Fruit fly (Drosophila melanogaster) whole organism, embryonic: ENCODE data around the gene Cpsf5.

Experiments
- Atf3 ChIP-seq: fragments of 200-800 bp; sonication (Bioruptor generic); optimal IDR thresholded peaks from 3 replicates; lab custom pipeline; 2016; ENCODE audit warnings: missing biosample characterization, missing genetic modification characterization
- B-H2 ChIP-seq: fragments of 200-800 bp; sonication (Bioruptor generic); optimal IDR thresholded peaks from 2 replicates; lab custom pipeline; 2018; ENCODE audit warnings: missing biosample characterization, mild to moderate bottlenecking, missing genetic modification characterization
- BtbVII ChIP-seq: fragments of 200-800 bp; sonication (Bioruptor generic); optimal IDR thresholded peaks from 3 replicates; lab custom pipeline; 2017; ENCODE audit warnings: missing biosample characterization, mild to moderate bottlenecking, missing genetic modification characterization
- CG10565 ChIP-seq: fragments of 200-800 bp; sonication (Bioruptor generic); optimal IDR thresholded peaks from 3 replicates; lab custom pipeline; 2016; ENCODE audit warnings: missing biosample characterization, mild to moderate bottlenecking, missing genetic modification characterization
- CG10979 ChIP-seq: fragments of 200-800 bp; sonication (Bioruptor generic); optimal IDR thresholded peaks from 2 replicates; lab custom pipeline; 2018; ENCODE audit warnings: missing biosample characterization, mild to moderate bottlenecking, missing genetic modification characterization, moderate library complexity
- CG11695 ChIP-seq: fragments of 200-800 bp; sonication (Bioruptor generic); IDR thresholded peaks from 3 replicates; pipeline ENCODE4 v1.3.6; 2022; ENCODE audit warnings: missing biosample characterization, missing genetic modification characterization
- CG11723 ChIP-seq: fragments of 200-800 bp; sonication (Bioruptor generic); optimal IDR thresholded peaks from 2 replicates; lab custom pipeline; 2017; ENCODE audit warnings: missing biosample characterization, mild to moderate bottlenecking, missing genetic modification characterization
- CG13123 ChIP-seq: fragments of 200-800 bp; sonication (Bioruptor generic); optimal IDR thresholded peaks from 2 replicates; lab custom pipeline; 2016; ENCODE audit warnings: missing biosample characterization, missing genetic modification characterization
- CG14050 ChIP-seq: fragments of 200-800 bp; sonication (Bioruptor generic); IDR thresholded peaks from 3 replicates; pipeline ENCODE4 v1.3.6; 2022; ENCODE audit warnings: missing biosample characterization, missing genetic modification characterization
- CG15514 ChIP-seq: fragments of 200-800 bp; sonication (Bioruptor generic); optimal IDR thresholded peaks from 3 replicates; lab custom pipeline; 2017; ENCODE audit warnings: missing biosample characterization, missing genetic modification characterization, mild to moderate bottlenecking, moderate library complexity, missing genetic modification reagents
- CG17359 ChIP-seq: fragments of 200-800 bp; sonication (Bioruptor generic); optimal IDR thresholded peaks from 3 replicates; lab custom pipeline; 2018; ENCODE audit warnings: missing biosample characterization, mild to moderate bottlenecking, missing genetic modification characterization, moderate library complexity
- CG1792 ChIP-seq: fragments of 200-800 bp; sonication (Bioruptor generic); optimal IDR thresholded peaks from 2 replicates; lab custom pipeline; 2016; ENCODE audit warnings: missing biosample characterization, missing genetic modification characterization
- CG7987 ChIP-seq: fragments of 200-800 bp; sonication (Bioruptor generic); optimal IDR thresholded peaks from 2 replicates; lab custom pipeline; 2018; ENCODE audit warnings: missing biosample characterization, mild to moderate bottlenecking, missing genetic modification characterization, moderate library complexity
- CG9609 ChIP-seq: fragments of 200-800 bp; sonication (Bioruptor generic); optimal IDR thresholded peaks from 3 replicates; lab custom pipeline; 2016; ENCODE audit warnings: missing biosample characterization, missing genetic modification characterization
- Dek ChIP-seq: fragments of 200-800 bp; sonication (Bioruptor generic); optimal IDR thresholded peaks from 3 replicates; lab custom pipeline; 2019; ENCODE audit warnings: missing biosample characterization, mild to moderate bottlenecking, missing genetic modification characterization, moderate library complexity
- Doc2 ChIP-seq: fragments of 200-800 bp; sonication (Bioruptor generic); IDR thresholded peaks from 2 replicates; pipeline ENCODE4 v1.3.6; 2022; ENCODE audit warnings: missing biosample characterization, missing genetic modification characterization
- ERR ChIP-seq: fragments of 200-800 bp; sonication (Bioruptor generic); optimal IDR thresholded peaks from 2 replicates; lab custom pipeline; 2016; ENCODE audit warnings: missing biosample characterization, missing genetic modification characterization
- H15 ChIP-seq: fragments of 200-800 bp; sonication (Bioruptor generic); IDR thresholded peaks from 3 replicates; pipeline ENCODE4 v1.3.6; 2022; ENCODE audit warnings: missing biosample characterization, missing genetic modification characterization
- HHEX ChIP-seq: fragments of 200-800 bp; sonication (Bioruptor generic); optimal IDR thresholded peaks from 3 replicates; lab custom pipeline; 2017; ENCODE audit warnings: missing biosample characterization, mild to moderate bottlenecking, missing genetic modification characterization, missing genetic modification reagents
- Hand ChIP-seq: fragments of 200-800 bp; sonication (Bioruptor generic); optimal IDR thresholded peaks from 2 replicates; lab custom pipeline; 2017; ENCODE audit warnings: mild to moderate bottlenecking, missing biosample characterization, missing genetic modification reagents, missing genetic modification characterization
- Hsf ChIP-seq: fragments of 200-800 bp; sonication (Bioruptor generic); optimal IDR thresholded peaks from 3 replicates; lab custom pipeline; 2016; ENCODE audit warnings: missing biosample characterization, missing genetic modification characterization
- Kr ChIP-seq: fragments of 200-800 bp; sonication (Bioruptor generic); optimal IDR thresholded peaks from 2 replicates; lab custom pipeline; 2017; ENCODE audit warnings: missing biosample characterization, mild to moderate bottlenecking, missing genetic modification characterization
- Trl ChIP-seq, 3 experiments: fragments of >200 bp in 2 of 3; fragments of 200-800 bp in 1 of 3; sonication (Bioruptor generic) in 1 of 3; optimal IDR thresholded peaks; 2 replicates in 1 of 3; 3 replicates in 2 of 3; lab custom pipeline; 2016 to 2017; ENCODE audit warnings: missing biosample characterization in 1 of 3, missing genetic modification characterization in 1 of 3
- YL-1 ChIP-seq: fragments of 200-800 bp; sonication (Bioruptor generic); optimal IDR thresholded peaks from 3 replicates; lab custom pipeline; 2017; ENCODE audit warnings: missing biosample characterization, mild to moderate bottlenecking, missing genetic modification characterization
- bcd ChIP-seq: fragments of 200-800 bp; sonication (Bioruptor generic); optimal IDR thresholded peaks from 2 replicates; lab custom pipeline; 2017; ENCODE audit warnings: missing biosample characterization, mild to moderate bottlenecking, missing genetic modification characterization
- bigmax ChIP-seq: fragments of 200-800 bp; sonication (Bioruptor generic); optimal IDR thresholded peaks from 2 replicates; lab custom pipeline; 2018; ENCODE audit warnings: missing biosample characterization, mild to moderate bottlenecking, missing genetic modification characterization
- chif ChIP-seq, 2 experiments: fragments of 200-800 bp; sonication (Bioruptor generic); optimal IDR thresholded peaks; 3 replicates each; lab custom pipeline; 2016; ENCODE audit warnings: missing biosample characterization in 2 of 2, missing genetic modification characterization in 2 of 2
- corto ChIP-seq: fragments of 200-800 bp; sonication (Bioruptor generic); optimal IDR thresholded peaks from 2 replicates; lab custom pipeline; 2016; ENCODE audit warnings: missing biosample characterization, mild to moderate bottlenecking, missing genetic modification characterization, moderate library complexity
- dmrt11E ChIP-seq: fragments of 200-800 bp; sonication (Bioruptor generic); optimal IDR thresholded peaks from 3 replicates; lab custom pipeline; 2018; ENCODE audit warnings: missing biosample characterization, mild to moderate bottlenecking, missing genetic modification characterization, moderate library complexity
- dmrt99B ChIP-seq: fragments of 200-800 bp; sonication (Bioruptor generic); optimal IDR thresholded peaks from 2 replicates; lab custom pipeline; 2018; ENCODE audit warnings: missing biosample characterization, mild to moderate bottlenecking, missing genetic modification characterization, moderate library complexity
- emc ChIP-seq: fragments of 200-800 bp; sonication (Bioruptor generic); optimal IDR thresholded peaks from 2 replicates; lab custom pipeline; 2016; ENCODE audit warnings: missing biosample characterization, missing genetic modification characterization
- ewg ChIP-seq: fragments of 200-800 bp; sonication (Bioruptor generic); optimal IDR thresholded peaks from 3 replicates; lab custom pipeline; 2017; ENCODE audit warnings: mild to moderate bottlenecking, missing biosample characterization, missing genetic modification reagents, missing genetic modification characterization
- eyg ChIP-seq: fragments of 200-800 bp; sonication (Bioruptor generic); optimal IDR thresholded peaks from 3 replicates; lab custom pipeline; 2016; ENCODE audit warnings: missing biosample characterization, missing genetic modification characterization
- gsb-n ChIP-seq: fragments of 200-800 bp; sonication (Bioruptor generic); optimal IDR thresholded peaks from 3 replicates; lab custom pipeline; 2018; ENCODE audit warnings: missing biosample characterization, mild to moderate bottlenecking, missing genetic modification characterization
- hbn ChIP-seq: fragments of 200-800 bp; sonication (Bioruptor generic); IDR thresholded peaks from 2 replicates; pipeline ENCODE4 v1.3.6; 2022; ENCODE audit warnings: missing biosample characterization, missing genetic modification characterization; ENCODE audit not compliant: partially characterized antibody
- insv ChIP-seq, 2 experiments: fragments of 200-800 bp; sonication (Bioruptor generic); optimal IDR thresholded peaks; 3 replicates each; lab custom pipeline; 2016 to 2018; ENCODE audit warnings: missing biosample characterization in 2 of 2, missing genetic modification characterization in 2 of 2
- kay ChIP-seq: fragments of 200-800 bp; sonication (Bioruptor generic); optimal IDR thresholded peaks from 2 replicates; lab custom pipeline; 2016; ENCODE audit warnings: missing biosample characterization, missing genetic modification characterization
- ken ChIP-seq: fragments of 200-800 bp; sonication (Bioruptor generic); IDR thresholded peaks from 3 replicates; pipeline ENCODE4 v1.3.6; 2022; ENCODE audit warnings: missing biosample characterization, missing genetic modification characterization
- lbe ChIP-seq: fragments of 200-800 bp; sonication (Bioruptor generic); optimal IDR thresholded peaks from 2 replicates; lab custom pipeline; 2016; ENCODE audit warnings: missing biosample characterization, mild to moderate bottlenecking, missing genetic modification characterization
- mirr ChIP-seq: fragments of 200-800 bp; sonication (Bioruptor generic); optimal IDR thresholded peaks from 3 replicates; lab custom pipeline; 2018; ENCODE audit warnings: missing biosample characterization, mild to moderate bottlenecking, missing genetic modification characterization
- otp ChIP-seq: fragments of 200-800 bp; sonication (Bioruptor generic); IDR thresholded peaks from 3 replicates; pipeline ENCODE4, ENCODE4 v1.3.6; 2022; ENCODE audit warnings: missing biosample characterization, missing genetic modification characterization
- seq ChIP-seq: fragments of 200-800 bp; sonication (Bioruptor generic); IDR thresholded peaks from 2 replicates; pipeline ENCODE4 v1.3.6; 2022; ENCODE audit warnings: missing biosample characterization, missing genetic modification characterization
- sima ChIP-seq: fragments of 200-800 bp; sonication (Bioruptor generic); optimal IDR thresholded peaks from 2 replicates; lab custom pipeline; 2016; ENCODE audit warnings: missing biosample characterization, missing genetic modification characterization
- sisA ChIP-seq: fragments of 200-800 bp; sonication (Bioruptor generic); IDR thresholded peaks from 2 replicates; pipeline ENCODE4 v1.3.6; 2022; ENCODE audit warnings: missing biosample characterization, missing genetic modification characterization
- tio ChIP-seq: fragments of 200-800 bp; sonication (Bioruptor generic); optimal IDR thresholded peaks from 2 replicates; lab custom pipeline; 2017; ENCODE audit warnings: missing biosample characterization, missing genetic modification characterization, inconsistent platforms
- toy ChIP-seq: fragments of 200-800 bp; sonication (Bioruptor generic); IDR thresholded peaks from 2 replicates; pipeline ENCODE4 v1.3.6; 2022; ENCODE audit warnings: missing biosample characterization, missing genetic modification characterization
- wdn ChIP-seq: fragments of 200-800 bp; sonication (Bioruptor generic); IDR thresholded peaks from 2 replicates; pipeline ENCODE4 v1.3.6; 2022; ENCODE audit warnings: missing biosample characterization, missing genetic modification characterization
- zen ChIP-seq: fragments of 200-800 bp; sonication (Bioruptor generic); optimal IDR thresholded peaks from 3 replicates; lab custom pipeline; 2018; ENCODE audit warnings: missing biosample characterization, mild to moderate bottlenecking, missing genetic modification characterization, moderate library complexity

Cpsf5 gene

dm6 chr3L:9377198-9378035 lies 33.4 kb upstream of the Cpsf5 start, which contains the start of gene Hsp26 (continued):
- TF ChIP-seq CG10565 (no peak), Hsf (peak; percentile 87), dmrt11E (tag; lab: Kevin White, UChicago) (peak; percentile 30), CG14050 (GFP tag; lab: Robert Waterston, UW) (peak; percentile 86), chif (GFP tag; optimal IDR thresholded peaks at IDR 0.05; lab: Kevin White, UChicago) (peak; percentile 81 to 82), sima (GFP tag; lab: Kevin White, UChicago) (peak; percentile 38), toy (GFP tag; lab: Robert Waterston, UW) (no peak), corto (peak; percentile 79), otp (peak; percentile 75; the same call in 2 of the 3 replicates), CG11695 (peak; percentile 90), lbe (GFP tag; lab: Kevin White, UChicago) (peak; percentile 90), Dek (peak; percentile 70), kay (GFP tag; lab: Kevin White, UChicago) (peak; percentile 81), emc (GFP tag; lab: Kevin White, UChicago) (peak; percentile 55), CG15514 (peak; percentile 54), gsb-n (tag; lab: Kevin White, UChicago) (peak; percentile 84), B-H2 (GFP tag; lab: Kevin White, UChicago) (peak; percentile 49), tio (GFP tag; lab: Kevin White, UChicago) (peak; percentile 72), Trl (optimal IDR thresholded peaks at IDR 0.05; lab: Kevin White, UChicago) (peak; percentile 81 to 97), Trl (GFP tag; optimal IDR thresholded peaks at IDR 0.05; lab: Kevin White, UChicago) (peak; percentile 94), mirr (GFP tag; lab: Kevin White, UChicago) (no peak), CG7987 (GFP tag; lab: Kevin White, UChicago) (peak; percentile 43), CG10979 (tag; lab: Kevin White, UChicago) (peak; percentile 82), seq (peak; percentile 88), sisA (GFP tag; lab: Robert Waterston, UW) (peak; percentile 74), YL-1 (peak; percentile 67), H15 (GFP tag; lab: Robert Waterston, UW) (no peak), CG9609 (GFP tag; lab: Kevin White, UChicago) (peak; percentile 82), dmrt99B (peak; percentile 85), CG11723 (GFP tag; lab: Kevin White, UChicago) (peak; percentile 59), bigmax (GFP tag; lab: Kevin White, UChicago) (peak; percentile 62), ken (peak; percentile 85), hbn (GFP tag; lab: Robert Waterston, UW) (no peak), CG13123 (GFP tag; lab: Kevin White, UChicago) (peak; percentile 64), BtbVII (peak; percentile 68), zen (tag; lab: Kevin White, UChicago) (peak; percentile 24), eyg (GFP tag; lab: Kevin White, UChicago) (peak; percentile 65), ewg (GFP tag; lab: Kevin White, UChicago) (peak; percentile 93), Doc2 (GFP tag; lab: Robert Waterston, UW) (no peak), bcd (peak; percentile 84), Atf3 (GFP tag; lab: Kevin White, UChicago) (peak; percentile 80), CG1792 (GFP tag; lab: Kevin White, UChicago) (peak; percentile 78), HHEX (peak; percentile 72), wdn (GFP tag; lab: Robert Waterston, UW) (peak; percentile 81), Hand (GFP tag; lab: Kevin White, UChicago) (peak; percentile 87), ERR (GFP tag; lab: Kevin White, UChicago) (peak; percentile 42), Kr (GFP tag; lab: Kevin White, UChicago) (no peak), CG17359 (tag; lab: Kevin White, UChicago) (peak; percentile 86), insv (GFP tag; optimal IDR thresholded peaks at IDR 0.05; lab: Kevin White, UChicago) (no peak)
